Fruit fly (Drosophila melanogaster) whole organism, embryonic: Measurements from ENCODE around the gene CG44303.

Experiments
- Antp ChIP-seq: fragments of 200-800 bp; sonication (Bioruptor generic); optimal IDR thresholded peaks from 3 replicates; lab custom pipeline; 2016; ENCODE audit warnings: missing biosample characterization, missing genetic modification characterization
- Blimp-1 ChIP-seq: fragments of 200-800 bp; sonication (Bioruptor generic); optimal IDR thresholded peaks from 3 replicates; lab custom pipeline; 2018; ENCODE audit warnings: missing biosample characterization, missing genetic modification characterization, mild to moderate bottlenecking, moderate library complexity, missing genetic modification reagents
- CG10267 ChIP-seq: fragments of 200-800 bp; sonication (Bioruptor generic); optimal IDR thresholded peaks from 2 replicates; lab custom pipeline; 2018; ENCODE audit warnings: missing biosample characterization, mild to moderate bottlenecking, missing genetic modification characterization, moderate library complexity
- CG11504 ChIP-seq: fragments of 200-800 bp; sonication (Bioruptor generic); optimal IDR thresholded peaks from 3 replicates; lab custom pipeline; 2019; ENCODE audit warnings: missing biosample characterization, mild to moderate bottlenecking, missing genetic modification characterization, moderate library complexity
- CG11560 ChIP-seq: fragments of 200-800 bp; sonication (Bioruptor generic); IDR thresholded peaks from 3 replicates; pipeline ENCODE4 v1.3.6; 2022; ENCODE audit warnings: missing biosample characterization, missing genetic modification characterization
- CG12219 ChIP-seq: fragments of 200-800 bp; sonication (Bioruptor generic); optimal IDR thresholded peaks from 3 replicates; lab custom pipeline; 2018; ENCODE audit warnings: missing biosample characterization, mild to moderate bottlenecking, missing genetic modification characterization
- CG12236 ChIP-seq: fragments of 200-800 bp; sonication (Bioruptor generic); optimal IDR thresholded peaks from 2 replicates; lab custom pipeline; 2016; ENCODE audit warnings: missing biosample characterization, missing genetic modification characterization
- CG13424 ChIP-seq: fragments of 200-800 bp; sonication (Bioruptor generic); optimal IDR thresholded peaks from 2 replicates; lab custom pipeline; 2019; ENCODE audit warnings: missing biosample characterization, mild to moderate bottlenecking, missing genetic modification characterization, moderate library complexity
- CG15696 ChIP-seq: fragments of 200-800 bp; sonication (Bioruptor generic); optimal IDR thresholded peaks from 2 replicates; lab custom pipeline; 2019; ENCODE audit warnings: missing biosample characterization, mild to moderate bottlenecking, missing genetic modification characterization, moderate library complexity
- CG17328 ChIP-seq: fragments of 200-800 bp; sonication (Bioruptor generic); IDR thresholded peaks from 2 replicates; pipeline ENCODE4 v1.3.6; 2022; ENCODE audit warnings: missing biosample characterization, missing genetic modification characterization
- CG17385 ChIP-seq: fragments of 200-800 bp; sonication (Bioruptor generic); optimal IDR thresholded peaks from 3 replicates; lab custom pipeline; 2018; ENCODE audit warnings: missing biosample characterization, mild to moderate bottlenecking, missing genetic modification characterization
- CG17829 ChIP-seq: fragments of 200-800 bp; optimal IDR thresholded peaks from 2 replicates; lab custom pipeline; 2019; ENCODE audit warnings: missing biosample characterization, mild to moderate bottlenecking, missing genetic modification characterization, moderate library complexity
- CG18262 ChIP-seq: fragments of 200-800 bp; optimal IDR thresholded peaks from 3 replicates; lab custom pipeline; 2019; ENCODE audit warnings: missing biosample characterization, mild to moderate bottlenecking, missing genetic modification characterization, moderate library complexity
- CG3995 ChIP-seq: fragments of 200-800 bp; sonication (Bioruptor generic); optimal IDR thresholded peaks from 3 replicates; lab custom pipeline; 2016; ENCODE audit warnings: missing biosample characterization, missing genetic modification characterization
- CG4424 ChIP-seq: fragments of 200-800 bp; sonication (Bioruptor generic); optimal IDR thresholded peaks from 3 replicates; lab custom pipeline; 2016; ENCODE audit warnings: missing biosample characterization, missing genetic modification characterization
- CG4707 ChIP-seq: fragments of 200-800 bp; sonication (Bioruptor generic); optimal IDR thresholded peaks from 2 replicates; lab custom pipeline; 2018; ENCODE audit warnings: missing biosample characterization, mild to moderate bottlenecking, missing genetic modification characterization, moderate library complexity
- CG4730 ChIP-seq: fragments of 200-800 bp; sonication (Bioruptor generic); IDR thresholded peaks from 2 replicates; pipeline ENCODE4 v1.3.6; 2022; ENCODE audit warnings: missing biosample characterization, missing genetic modification characterization
- CG7928 ChIP-seq: fragments of 200-800 bp; sonication (Bioruptor generic); optimal IDR thresholded peaks from 2 replicates; lab custom pipeline; 2017; ENCODE audit warnings: missing biosample characterization, mild to moderate bottlenecking, missing genetic modification characterization
- CG8388 ChIP-seq: fragments of 200-800 bp; sonication (Bioruptor generic); optimal IDR thresholded peaks from 2 replicates; lab custom pipeline; 2019; ENCODE audit warnings: missing biosample characterization, mild to moderate bottlenecking, missing genetic modification characterization, moderate library complexity
- CG9727 ChIP-seq: fragments of 200-800 bp; sonication (Bioruptor generic); optimal IDR thresholded peaks from 3 replicates; lab custom pipeline; 2017; ENCODE audit warnings: missing biosample characterization, mild to moderate bottlenecking, missing genetic modification characterization
- Camta ChIP-seq: fragments of 200-800 bp; sonication (Bioruptor generic); optimal IDR thresholded peaks from 2 replicates; lab custom pipeline; 2016; ENCODE audit warnings: missing biosample characterization, missing genetic modification characterization
- D ChIP-seq, 2 experiments: fragments of 200-800 bp in 1 of 2; fragments of >200 bp in 1 of 2; sonication (Bioruptor generic) in 1 of 2; optimal IDR thresholded peaks; 2 replicates in 1 of 2; 3 replicates in 1 of 2; lab custom pipeline; 2017; ENCODE audit warnings: mild to moderate bottlenecking in 1 of 2, missing biosample characterization in 1 of 2, missing genetic modification characterization in 1 of 2, missing genetic modification reagents in 1 of 2
- Doc2 ChIP-seq: fragments of 200-800 bp; sonication (Bioruptor generic); IDR thresholded peaks from 2 replicates; pipeline ENCODE4 v1.3.6; 2022; ENCODE audit warnings: missing biosample characterization, missing genetic modification characterization
- HLH3B ChIP-seq: fragments of 200-800 bp; sonication (Bioruptor generic); IDR thresholded peaks from 2 replicates; pipeline ENCODE4 v1.3.6; 2022; ENCODE audit warnings: missing biosample characterization, missing genetic modification characterization
- Med ChIP-seq: fragments of 200-800 bp; sonication (Bioruptor generic); peaks from one replicate; lab custom pipeline; 2016; ENCODE audit warnings: missing biosample characterization, missing genetic modification characterization, mild to moderate bottlenecking, inconsistent platforms, moderate library complexity
- NC2α ChIP-seq: fragments of 200-800 bp; sonication (Bioruptor generic); optimal IDR thresholded peaks from 2 replicates; lab custom pipeline; 2016; ENCODE audit warnings: missing biosample characterization, missing genetic modification characterization
- Ptx1 ChIP-seq: fragments of 200-800 bp; sonication (Bioruptor generic); IDR thresholded peaks from 2 replicates; pipeline ENCODE4 v1.3.6; 2022; ENCODE audit warnings: missing biosample characterization, missing genetic modification characterization
- Ssrp ChIP-seq: fragments of 200-800 bp; sonication (Bioruptor generic); optimal IDR thresholded peaks from 2 replicates; lab custom pipeline; 2018; ENCODE audit warnings: missing biosample characterization, mild to moderate bottlenecking, missing genetic modification characterization, moderate library complexity
- Xrp1 ChIP-seq: fragments of 200-800 bp; sonication (Bioruptor generic); IDR thresholded peaks from 2 replicates; pipeline ENCODE4 v1.3.6; 2022; ENCODE audit warnings: missing biosample characterization, missing genetic modification characterization
- bab2 ChIP-seq: fragments of 200-800 bp; sonication (Bioruptor generic); optimal IDR thresholded peaks from 2 replicates; lab custom pipeline; 2016; ENCODE audit warnings: missing biosample characterization, missing genetic modification characterization
- ci ChIP-seq: fragments of 200-800 bp; sonication (Bioruptor generic); IDR thresholded peaks from 3 replicates; pipeline ENCODE4 v1.3.6; 2022; ENCODE audit warnings: missing biosample characterization, missing genetic modification characterization
- dmrt11E ChIP-seq: fragments of 200-800 bp; sonication (Bioruptor generic); optimal IDR thresholded peaks from 3 replicates; lab custom pipeline; 2018; ENCODE audit warnings: missing biosample characterization, mild to moderate bottlenecking, missing genetic modification characterization, moderate library complexity
- dmrt99B ChIP-seq: fragments of 200-800 bp; sonication (Bioruptor generic); optimal IDR thresholded peaks from 2 replicates; lab custom pipeline; 2018; ENCODE audit warnings: missing biosample characterization, mild to moderate bottlenecking, missing genetic modification characterization, moderate library complexity
- dysf ChIP-seq: fragments of 200-800 bp; sonication (Bioruptor generic); IDR thresholded peaks from 3 replicates; pipeline ENCODE4 v1.3.6; 2022; ENCODE audit warnings: missing biosample characterization, missing genetic modification characterization
- esg ChIP-seq: fragments of 200-800 bp; sonication (Bioruptor generic); conservative IDR thresholded peaks from 2 replicates; pipeline ENCODE4 v1.3.6; 2022; ENCODE audit warnings: missing biosample characterization, missing genetic modification characterization
- gem ChIP-seq: fragments of 200-800 bp; sonication (Bioruptor generic); optimal IDR thresholded peaks from 2 replicates; lab custom pipeline; 2019; ENCODE audit warnings: missing biosample characterization, mild to moderate bottlenecking, missing genetic modification characterization, moderate library complexity
- grau ChIP-seq: fragments of 200-800 bp; optimal IDR thresholded peaks from 3 replicates; lab custom pipeline; 2019; ENCODE audit warnings: missing biosample characterization, mild to moderate bottlenecking, missing genetic modification characterization, moderate library complexity
- gsb-n ChIP-seq: fragments of 200-800 bp; sonication (Bioruptor generic); optimal IDR thresholded peaks from 3 replicates; lab custom pipeline; 2018; ENCODE audit warnings: missing biosample characterization, mild to moderate bottlenecking, missing genetic modification characterization
- lola ChIP-seq, 3 experiments: fragments of >200 bp in 2 of 3; fragments of 200-800 bp in 1 of 3; sonication (Bioruptor generic) in 1 of 3; optimal IDR thresholded peaks; 2 replicates each; lab custom pipeline; 2017 to 2019; ENCODE audit warnings: missing biosample characterization in 3 of 3, missing genetic modification characterization in 3 of 3, mild to moderate bottlenecking in 1 of 3, moderate library complexity in 1 of 3
- nerfin-1 ChIP-seq: fragments of 200-800 bp; sonication (Bioruptor generic); optimal IDR thresholded peaks from 3 replicates; lab custom pipeline; 2019; ENCODE audit warnings: missing biosample characterization, mild to moderate bottlenecking, missing genetic modification characterization, moderate library complexity
- pb ChIP-seq: fragments of 200-800 bp; sonication (Bioruptor generic); optimal IDR thresholded peaks from 3 replicates; lab custom pipeline; 2016; ENCODE audit warnings: missing biosample characterization, missing genetic modification characterization
- salm ChIP-seq: fragments of 200-800 bp; sonication (Bioruptor generic); optimal IDR thresholded peaks from 2 replicates; lab custom pipeline; 2018; ENCODE audit warnings: missing biosample characterization, mild to moderate bottlenecking, missing genetic modification characterization
- sens ChIP-seq: fragments of 200-800 bp; sonication (Bioruptor generic); peaks from one replicate; lab custom pipeline; 2016; ENCODE audit warnings: missing biosample characterization, missing genetic modification characterization
- sob ChIP-seq: fragments of 200-800 bp; sonication (Bioruptor generic); IDR thresholded peaks from 2 replicates; pipeline ENCODE4 v1.3.6; 2022; ENCODE audit warnings: missing biosample characterization, missing genetic modification characterization
- tgo ChIP-seq: fragments of 200-800 bp; sonication (Bioruptor generic); IDR thresholded peaks from 3 replicates; pipeline ENCODE4 v1.3.6; 2022; ENCODE audit warnings: missing biosample characterization, missing genetic modification characterization
- wek ChIP-seq: fragments of 200-800 bp; sonication (Bioruptor generic); optimal IDR thresholded peaks from 3 replicates; lab custom pipeline; 2018; ENCODE audit warnings: missing biosample characterization, mild to moderate bottlenecking, missing genetic modification characterization, moderate library complexity

CG44303 gene

dm6 chrX:6646846-6647245 is 40.4 kb downstream of the CG44303 start:
- TF ChIP-seq sens (GFP tag; lab: Kevin White, UChicago) (peak; percentile 53), Med (GFP tag; lab: Kevin White, UChicago) (peak; percentile 22), wek (no peak)

dm6 chrX:6642593-6643257 is 44.5 kb downstream of the CG44303 start:
- peak; percentile 71; the same call in 2 of the 3 replicates for TF ChIP-seq ci (GFP tag; lab: Robert Waterston, UW)
- peak; percentile 31 for TF ChIP-seq CG4424 (GFP tag; lab: Kevin White, UChicago)
- no peak for TF ChIP-seq Antp (GFP tag; lab: Kevin White, UChicago)
- peak; percentile 21 for TF ChIP-seq CG4707 (GFP tag; lab: Kevin White, UChicago)
- peak; percentile 4 for TF ChIP-seq CG9727 (GFP tag; lab: Kevin White, UChicago)
- TF ChIP-seq esg (GFP tag; lab: Robert Waterston, UW), result 0 out of 2 replicates have a peak, but pooled peaks have one; percentile 7
- no peak for TF ChIP-seq Doc2 (GFP tag; lab: Robert Waterston, UW)
- no peak for TF ChIP-seq CG12219
- peak; percentile 22 for TF ChIP-seq CG13424 (tag; lab: Kevin White, UChicago)
- no peak for TF ChIP-seq CG4730 (GFP tag; lab: Robert Waterston, UW)
- peak; percentile 40 for TF ChIP-seq dmrt11E
- TF ChIP-seq dysf (GFP tag; lab: Robert Waterston, UW), result 0 out of 3 replicates have a peak, but pooled peaks have one; percentile 10
- TF ChIP-seq nerfin-1 (tag; lab: Kevin White, UChicago), result peak; percentile 3
- TF ChIP-seq tgo (GFP tag; lab: Robert Waterston, UW), result 0 out of 3 replicates have a peak, but pooled peaks have one; percentile 32
- peak; percentile 82 for TF ChIP-seq Blimp-1 (GFP tag; lab: Kevin White, UChicago)
- peak; percentile 44 for TF ChIP-seq CG17829 (tag; lab: Kevin White, UChicago)
- TF ChIP-seq CG10267 (tag; lab: Kevin White, UChicago), result peak; percentile 40
- peak; percentile 68 for TF ChIP-seq Xrp1 (GFP tag; lab: Robert Waterston, UW)
- TF ChIP-seq CG12236 (GFP tag; lab: Kevin White, UChicago), result peak; percentile 5
- TF ChIP-seq D (optimal IDR thresholded peaks at IDR 0.05; lab: Kevin White, UChicago), result no peak
- peak; percentile 22 for TF ChIP-seq D (GFP tag; optimal IDR thresholded peaks at IDR 0.05; lab: Kevin White, UChicago)
- no peak for TF ChIP-seq Camta (GFP tag; lab: Kevin White, UChicago)
- peak; percentile 3 for TF ChIP-seq salm
- TF ChIP-seq CG17328 (GFP tag; lab: Robert Waterston, UW), result peak; percentile 49; the same call in 1 of the 2 replicates
- TF ChIP-seq dmrt99B, result peak; percentile 38
- no peak for TF ChIP-seq CG3995 (GFP tag; lab: Kevin White, UChicago)
- peak; percentile 14 for TF ChIP-seq bab2 (GFP tag; lab: Kevin White, UChicago)
- TF ChIP-seq CG17385, result peak; percentile 38
- peak; percentile 18; the same call in 1 of the 2 replicates for TF ChIP-seq sob (GFP tag; lab: Robert Waterston, UW)
- no peak for TF ChIP-seq pb (GFP tag; lab: Kevin White, UChicago)
- TF ChIP-seq lola (GFP tag; optimal IDR thresholded peaks at IDR 0.05; lab: Kevin White, UChicago), result peak in 1 of 3 experiments; percentile 42
- TF ChIP-seq CG18262 (tag; lab: Kevin White, UChicago), result peak; percentile 59
- peak; percentile 63 for TF ChIP-seq gem
- TF ChIP-seq CG15696 (tag; lab: Kevin White, UChicago), result peak; percentile 4
- TF ChIP-seq CG11560 (tag; lab: Robert Waterston, UW), result no peak
- peak; percentile 52 for TF ChIP-seq CG11504 (tag; lab: Kevin White, UChicago)
- peak; percentile 59 for TF ChIP-seq Med (GFP tag; lab: Kevin White, UChicago)
- peak; percentile 26 for TF ChIP-seq gsb-n
- peak; percentile 41; the same call in 1 of the 2 replicates for TF ChIP-seq HLH3B (GFP tag; lab: Robert Waterston, UW)
- TF ChIP-seq NC2α (GFP tag; lab: Kevin White, UChicago), result no peak
- TF ChIP-seq CG8388 (GFP tag; lab: Kevin White, UChicago), result peak; percentile 40
- TF ChIP-seq Ssrp, result peak; percentile 4
- peak; percentile 36 for TF ChIP-seq grau (tag; lab: Kevin White, UChicago)
- TF ChIP-seq Ptx1 (GFP tag; lab: Robert Waterston, UW), result 0 out of 2 replicates have a peak, but pooled peaks have one; percentile 7
- TF ChIP-seq CG7928 (GFP tag; lab: Kevin White, UChicago), result no peak
